Fruit fly (Drosophila melanogaster) whole organism, adult: ENCODE data around the gene CG5162.

Source experiments
- CG11617 ChIP-seq: fragments of 200-800 bp; sonication (Bioruptor generic); optimal IDR thresholded peaks from 2 replicates; lab custom pipeline; 2017; ENCODE audit warnings: mild to moderate bottlenecking, missing biosample characterization, missing genetic modification reagents, missing genetic modification characterization
- CG12768 ChIP-seq: fragments of 200-800 bp; sonication (Bioruptor generic); optimal IDR thresholded peaks from 2 replicates; lab custom pipeline; 2017; ENCODE audit warnings: missing biosample characterization, missing genetic modification characterization, mild to moderate bottlenecking, moderate library complexity, missing genetic modification reagents
- CG14711 ChIP-seq: fragments of 200-800 bp; sonication (Bioruptor generic); optimal IDR thresholded peaks from 2 replicates; lab custom pipeline; 2018; ENCODE audit warnings: missing biosample characterization, mild to moderate bottlenecking, missing genetic modification characterization, moderate library complexity
- CG1620 ChIP-seq: fragments of 200-800 bp; sonication (Bioruptor generic); optimal IDR thresholded peaks from 2 replicates; lab custom pipeline; 2016; ENCODE audit warnings: missing biosample characterization, missing genetic modification characterization
- CG33017 ChIP-seq: fragments of 200-800 bp; sonication (Bioruptor generic); optimal IDR thresholded peaks from 2 replicates; lab custom pipeline; 2018; ENCODE audit warnings: missing biosample characterization, mild to moderate bottlenecking, missing genetic modification characterization, moderate library complexity
- CG5204 ChIP-seq: fragments of 200-800 bp; sonication (Bioruptor generic); optimal IDR thresholded peaks from 2 replicates; lab custom pipeline; 2016; ENCODE audit warnings: missing biosample characterization, missing genetic modification characterization
- CG7045 ChIP-seq: fragments of 200-800 bp; sonication (Bioruptor generic); optimal IDR thresholded peaks from 2 replicates; lab custom pipeline; 2017; ENCODE audit warnings: missing biosample characterization, mild to moderate bottlenecking, missing genetic modification characterization
- CG7101 ChIP-seq: fragments of 200-800 bp; sonication (Bioruptor generic); optimal IDR thresholded peaks from 2 replicates; lab custom pipeline; 2018; ENCODE audit warnings: missing biosample characterization, mild to moderate bottlenecking, missing genetic modification characterization, moderate library complexity
- Clk ChIP-seq: fragments of 200-800 bp; sonication (Bioruptor generic); optimal IDR thresholded peaks from 2 replicates; lab custom pipeline; 2017; ENCODE audit warnings: missing biosample characterization, missing genetic modification characterization
- Crg-1 ChIP-seq: fragments of 200-800 bp; sonication (Bioruptor generic); optimal IDR thresholded peaks from 2 replicates; lab custom pipeline; 2016; ENCODE audit warnings: missing biosample characterization, missing genetic modification characterization
- Hr96 ChIP-seq: fragments of 200-800 bp; sonication (Bioruptor generic); optimal IDR thresholded peaks from 2 replicates; lab custom pipeline; 2016; ENCODE audit warnings: missing biosample characterization, missing genetic modification characterization
- Mnt ChIP-seq: fragments of 200-800 bp; sonication (Bioruptor generic); optimal IDR thresholded peaks from 2 replicates; lab custom pipeline; 2016; ENCODE audit warnings: missing biosample characterization, mild to moderate bottlenecking, missing genetic modification characterization
- bab1 ChIP-seq: fragments of 200-800 bp; sonication (Bioruptor generic); optimal IDR thresholded peaks from 3 replicates; lab custom pipeline; 2019; ENCODE audit warnings: missing biosample characterization, mild to moderate bottlenecking, missing genetic modification characterization, moderate library complexity
- cic ChIP-seq: fragments of 200-800 bp; sonication (Bioruptor generic); optimal IDR thresholded peaks from 2 replicates; lab custom pipeline; 2017; ENCODE audit warnings: missing biosample characterization, mild to moderate bottlenecking, missing genetic modification characterization, moderate library complexity
- cnc ChIP-seq, 2 experiments: fragments of >200 bp; optimal IDR thresholded peaks; 2 replicates each; lab custom pipeline; 2017
- kay ChIP-seq: fragments of 200-800 bp; sonication (Bioruptor generic); peaks from one replicate; lab custom pipeline; 2016; ENCODE audit warnings: missing biosample characterization, missing genetic modification characterization, borderline replicate concordance
- ovo ChIP-seq: fragments of 200-800 bp; sonication (Bioruptor generic); optimal IDR thresholded peaks from 2 replicates; lab custom pipeline; 2016; ENCODE audit warnings: missing biosample characterization, missing genetic modification characterization
- pad ChIP-seq: fragments of 200-800 bp; sonication (Bioruptor generic); optimal IDR thresholded peaks from 3 replicates; lab custom pipeline; 2017; ENCODE audit warnings: missing biosample characterization, missing genetic modification characterization, mild to moderate bottlenecking, moderate library complexity, missing genetic modification reagents
- tj ChIP-seq: fragments of 200-800 bp; sonication (Bioruptor generic); optimal IDR thresholded peaks from 3 replicates; lab custom pipeline; 2017; ENCODE audit warnings: missing biosample characterization, mild to moderate bottlenecking, missing genetic modification characterization, moderate library complexity
- toe ChIP-seq: fragments of 200-800 bp; sonication (Bioruptor generic); optimal IDR thresholded peaks from 2 replicates; lab custom pipeline; 2016; ENCODE audit warnings: missing biosample characterization, missing genetic modification characterization

The CG5162 gene

dm6 chrX:17205028-17205427 lies 10.1 kb upstream of the CG5162 start:
- no peak for TF ChIP-seq bab1 (GFP tag; lab: Kevin White, UChicago)
- TF ChIP-seq Crg-1 (GFP tag; lab: Kevin White, UChicago), result no peak
- no peak for TF ChIP-seq CG7045 (GFP tag; lab: Kevin White, UChicago)
- no peak for TF ChIP-seq pad

- TF ChIP-seq CG7045 (GFP tag; lab: Kevin White, UChicago) (no peak), Crg-1 (GFP tag; lab: Kevin White, UChicago) (no peak), cnc (optimal IDR thresholded peaks at IDR 0.05; lab: Kevin White, UChicago) (no peak), CG12768 (GFP tag; lab: Kevin White, UChicago) (no peak), kay (GFP tag; lab: Kevin White, UChicago) (no peak)
Measured at dm6 chrX:17206046-17206445, 9.1 kb upstream of the CG5162 start, which contains the start of gene CG32564. Gene CG32564, plus strand, starts transcription at chrX:17206407.

- TF ChIP-seq Hr96 (GFP tag; lab: Kevin White, UChicago) (no peak), toe (GFP tag; lab: Kevin White, UChicago) (no peak), Crg-1 (GFP tag; lab: Kevin White, UChicago) (no peak), cic (GFP tag; lab: Kevin White, UChicago) (no peak), kay (GFP tag; lab: Kevin White, UChicago) (no peak), tj (GFP tag; lab: Kevin White, UChicago) (no peak), CG12768 (GFP tag; lab: Kevin White, UChicago) (no peak), CG7101 (no peak), CG1620 (no peak), cnc (optimal IDR thresholded peaks at IDR 0.05; lab: Kevin White, UChicago) (no peak), CG14711 (no peak)
Measured at dm6 chrX:17207865-17208486, 7.1 kb upstream of the CG5162 start, which contains the start of gene CG32563. Gene CG32563, plus strand, starts transcription at chrX:17208436.

- TF ChIP-seq CG14711 (no peak), Crg-1 (GFP tag; lab: Kevin White, UChicago) (no peak), Hr96 (GFP tag; lab: Kevin White, UChicago) (no peak), CG1620 (no peak), ovo (GFP tag; lab: Kevin White, UChicago) (no peak), CG7101 (no peak), Clk (GFP tag; lab: Kevin White, UChicago) (no peak), CG12768 (GFP tag; lab: Kevin White, UChicago) (no peak)
Measured at dm6 chrX:17209897-17210296, 5.2 kb upstream of the CG5162 start, which contains the start of gene CG12995. Gene CG12995, minus strand, starts transcription at chrX:17209997.

dm6 chrX:17212007-17212406 lies 3.1 kb upstream of the CG5162 start, which contains the start of gene CG18258:
Gene CG18258, plus strand, starts transcription at chrX:17212307.
- TF ChIP-seq CG33017 (no peak), CG1620 (no peak), cic (GFP tag; lab: Kevin White, UChicago) (no peak), CG14711 (no peak), Clk (GFP tag; lab: Kevin White, UChicago) (no peak), Hr96 (GFP tag; lab: Kevin White, UChicago) (no peak), CG11617 (GFP tag; lab: Kevin White, UChicago) (no peak), Mnt (no peak), toe (GFP tag; lab: Kevin White, UChicago) (no peak), bab1 (GFP tag; lab: Kevin White, UChicago) (no peak), kay (GFP tag; lab: Kevin White, UChicago) (no peak), CG5204 (GFP tag; lab: Kevin White, UChicago) (no peak), tj (GFP tag; lab: Kevin White, UChicago) (no peak), CG12768 (GFP tag; lab: Kevin White, UChicago) (no peak), cnc (optimal IDR thresholded peaks at IDR 0.05; lab: Kevin White, UChicago) (no peak), ovo (GFP tag; lab: Kevin White, UChicago) (no peak)

- TF ChIP-seq toe (GFP tag; lab: Kevin White, UChicago), result no peak
- TF ChIP-seq CG7045 (GFP tag; lab: Kevin White, UChicago), result no peak
- no peak for TF ChIP-seq CG14711
- no peak for TF ChIP-seq kay (GFP tag; lab: Kevin White, UChicago)
Measured at dm6 chrX:17218232-17218951, 3.3 kb downstream of the CG5162 start, which contains the start of gene CG12998. Gene CG12998, plus strand, starts transcription at chrX:17218667.

dm6 chrX:17221142-17221541 lies 6.0 kb downstream of the CG5162 start, which contains the start of gene CG5172:
Gene CG5172, plus strand, starts transcription at chrX:17221442.
- no peak for TF ChIP-seq tj (GFP tag; lab: Kevin White, UChicago)
- no peak for TF ChIP-seq CG14711
- no peak for TF ChIP-seq cic (GFP tag; lab: Kevin White, UChicago)
- no peak for TF ChIP-seq CG7101
- TF ChIP-seq CG1620, result no peak
- no peak for TF ChIP-seq Mnt
- TF ChIP-seq ovo (GFP tag; lab: Kevin White, UChicago), result no peak
- no peak for TF ChIP-seq Crg-1 (GFP tag; lab: Kevin White, UChicago)
- TF ChIP-seq CG12768 (GFP tag; lab: Kevin White, UChicago), result no peak
- TF ChIP-seq CG5204 (GFP tag; lab: Kevin White, UChicago), result no peak
- TF ChIP-seq kay (GFP tag; lab: Kevin White, UChicago), result no peak
- no peak for TF ChIP-seq pad
- no peak for TF ChIP-seq cnc (optimal IDR thresholded peaks at IDR 0.05; lab: Kevin White, UChicago)
- no peak for TF ChIP-seq Clk (GFP tag; lab: Kevin White, UChicago)
- TF ChIP-seq CG33017, result no peak
